Worm (Caenorhabditis elegans): Measurements from ENCODE around the gene cdc-37.

cdc-37 gene

ce11 chrII:580189-580643, at the start of gene cdc-37, which contains the start of gene W08F4.3:
Gene cdc-37 (minus strand): TSS chrII:580593.
Gene W08F4.3 (plus strand): TSS chrII:580602.
- TF ChIP-seq ces-1 (GFP tag; optimal IDR thresholded peaks at IDR 0.05) (peak; percentile 31), nhr-2 (tag; optimal IDR thresholded peaks at IDR 0.05) (no peak), unc-120 (tag; optimal IDR thresholded peaks at IDR 0.05; ENCODE audit: poor library complexity, severe bottlenecking) (peak; percentile 98)

ce11 chrII:627913-628312, 47.5 kb upstream of the cdc-37 start:
- TF ChIP-seq mab-5 (tag; optimal IDR thresholded peaks at IDR 0.05) (no peak), pha-4 (tag; optimal IDR thresholded peaks at IDR 0.05) (no peak), ces-1 (GFP tag; optimal IDR thresholded peaks at IDR 0.05) (no peak)

- TF ChIP-seq lsy-2 (tag; optimal IDR thresholded peaks at IDR 0.05): no peak
- TF ChIP-seq lin-13 (tag; optimal IDR thresholded peaks at IDR 0.05): no peak
- no peak for TF ChIP-seq mep-1 (tag; optimal IDR thresholded peaks at IDR 0.05)
- TF ChIP-seq nhr-2 (tag; optimal IDR thresholded peaks at IDR 0.05): no peak
- TF ChIP-seq zip-8 (tag; optimal IDR thresholded peaks at IDR 0.05): no peak
- TF ChIP-seq lin-32 (GFP tag; optimal IDR thresholded peaks at IDR 0.05): no peak
- no peak for TF ChIP-seq blmp-1 (tag; optimal IDR thresholded peaks at IDR 0.05)
- TF ChIP-seq flh-1 (GFP tag; optimal IDR thresholded peaks at IDR 0.05): no peak
- TF ChIP-seq M03D4.4 (tag; optimal IDR thresholded peaks at IDR 0.05): no peak
- no peak for TF ChIP-seq ham-2 (GFP tag; optimal IDR thresholded peaks at IDR 0.05)
- TF ChIP-seq sptf-1 (tag; optimal IDR thresholded peaks at IDR 0.05): no peak
- TF ChIP-seq nhr-237 (tag; optimal IDR thresholded peaks at IDR 0.05): no peak
Measured at ce11 chrII:627205-627604, 46.8 kb upstream of the cdc-37 start, which contains the start of gene arrd-1. Gene arrd-1 (plus strand): TSS chrII:627505.

- TF ChIP-seq M03D4.4 (tag; optimal IDR thresholded peaks at IDR 0.05) (no peak), ceh-39 (tag; optimal IDR thresholded peaks at IDR 0.05) (peak; percentile 13), elt-1 (tag; optimal IDR thresholded peaks at IDR 0.05; ENCODE audit: borderline replicate concordance, insufficient read depth) (no peak), unc-62 (GFP tag; optimal IDR thresholded peaks at IDR 0.05) (peak; percentile 42), lin-32 (GFP tag; optimal IDR thresholded peaks at IDR 0.05) (no peak), mab-5 (tag; optimal IDR thresholded peaks at IDR 0.05) (no peak), snpc-4 (tag; optimal IDR thresholded peaks at IDR 0.05) (no peak), unc-120 (tag; optimal IDR thresholded peaks at IDR 0.05; ENCODE audit: poor library complexity, severe bottlenecking) (no peak), hlh-1 (tag; optimal IDR thresholded peaks at IDR 0.05) (no peak), nhr-2 (tag; optimal IDR thresholded peaks at IDR 0.05) (peak; percentile 90), lin-13 (tag; optimal IDR thresholded peaks at IDR 0.05) (peak; percentile 6), nhr-12 (tag; optimal IDR thresholded peaks at IDR 0.05) (no peak), sem-2 (GFP tag; optimal IDR thresholded peaks at IDR 0.05) (no peak), mep-1 (tag; optimal IDR thresholded peaks at IDR 0.05) (peak; percentile 53)
Measured at ce11 chrII:625926-626325, 45.5 kb upstream of the cdc-37 start.

- TF ChIP-seq unc-120 (tag; optimal IDR thresholded peaks at IDR 0.05; ENCODE audit: poor library complexity, severe bottlenecking): no peak
- peak; percentile 86 for TF ChIP-seq zip-8 (tag; optimal IDR thresholded peaks at IDR 0.05)
Measured at ce11 chrII:624443-624842, 44.0 kb upstream of the cdc-37 start, which contains the start of gene T04B8.5. Gene T04B8.5 (minus strand): TSS chrII:624543.

ce11 chrII:622478-622877, 42.1 kb upstream of the cdc-37 start:
- TF ChIP-seq ztf-11 (tag; optimal IDR thresholded peaks at IDR 0.05) (no peak), lin-32 (GFP tag; optimal IDR thresholded peaks at IDR 0.05) (peak; percentile 81), unc-39 (tag; optimal IDR thresholded peaks at IDR 0.05) (no peak), ceh-83 (GFP tag; optimal IDR thresholded peaks at IDR 0.05) (no peak), tbx-8 (GFP tag; optimal IDR thresholded peaks at IDR 0.05) (no peak), elt-3 (tag; optimal IDR thresholded peaks at IDR 0.05) (no peak), pha-4 (tag; optimal IDR thresholded peaks at IDR 0.05) (peak; percentile 39), ceh-43 (GFP tag; optimal IDR thresholded peaks at IDR 0.05) (no peak), nhr-237 (tag; optimal IDR thresholded peaks at IDR 0.05) (no peak), snpc-4 (tag; optimal IDR thresholded peaks at IDR 0.05) (no peak), drap-1 (GFP tag; optimal IDR thresholded peaks at IDR 0.05) (no peak), nhr-12 (tag; optimal IDR thresholded peaks at IDR 0.05) (no peak), ces-1 (GFP tag; optimal IDR thresholded peaks at IDR 0.05) (peak; percentile 61), bed-3 (GFP tag; optimal IDR thresholded peaks at IDR 0.05) (no peak), ham-2 (GFP tag; optimal IDR thresholded peaks at IDR 0.05) (no peak), cnd-1 (tag; optimal IDR thresholded peaks at IDR 0.05) (no peak), mab-5 (tag; optimal IDR thresholded peaks at IDR 0.05) (no peak), elt-1 (tag; optimal IDR thresholded peaks at IDR 0.05; ENCODE audit: borderline replicate concordance, insufficient read depth) (no peak), ceh-39 (tag; optimal IDR thresholded peaks at IDR 0.05) (no peak), mls-2 (tag; optimal IDR thresholded peaks at IDR 0.05) (no peak), zip-8 (tag; optimal IDR thresholded peaks at IDR 0.05) (no peak), sem-2 (GFP tag; optimal IDR thresholded peaks at IDR 0.05) (no peak), lin-13 (tag; optimal IDR thresholded peaks at IDR 0.05) (no peak), unc-62 (GFP tag; optimal IDR thresholded peaks at IDR 0.05) (peak; percentile 17), nhr-28 (tag; optimal IDR thresholded peaks at IDR 0.05) (no peak), nhr-2 (tag; optimal IDR thresholded peaks at IDR 0.05) (no peak), lsy-2 (tag; optimal IDR thresholded peaks at IDR 0.05) (no peak), nhr-76 (tag; optimal IDR thresholded peaks at IDR 0.05) (no peak), unc-120 (tag; optimal IDR thresholded peaks at IDR 0.05; ENCODE audit: poor library complexity, severe bottlenecking) (peak; percentile 83), sptf-1 (tag; optimal IDR thresholded peaks at IDR 0.05) (peak; percentile 10), blmp-1 (tag; optimal IDR thresholded peaks at IDR 0.05) (no peak), hlh-1 (tag; optimal IDR thresholded peaks at IDR 0.05) (peak; percentile 39), mep-1 (tag; optimal IDR thresholded peaks at IDR 0.05) (peak; percentile 66), flh-1 (GFP tag; optimal IDR thresholded peaks at IDR 0.05) (no peak), M03D4.4 (tag; optimal IDR thresholded peaks at IDR 0.05) (no peak)
